Worm (Caenorhabditis elegans) whole organism, young adult: Measurements from ENCODE around the gene marg-1.

Experiments
- B0019.2 ChIP-seq: fragments of 200-800 bp; sonication (Bioruptor generic); conservative IDR thresholded peaks from 2 replicates; pipeline ENCODE4 v1.3.6; 2022; ENCODE audit warnings: missing genetic modification reagents, missing genetic modification characterization, missing compliant biosample characterization
- B0261.1 ChIP-seq: sonication (generic microtip); optimal IDR thresholded peaks from 2 replicates; lab custom pipeline; 2016; ENCODE audit warnings: mild to moderate bottlenecking, missing genetic modification characterization, moderate library complexity, missing compliant biosample characterization
- C17E4.6 ChIP-seq: fragments of 200-800 bp; sonication (Bioruptor generic); IDR thresholded peaks from 2 replicates; pipeline ENCODE4 v1.3.6; 2022; ENCODE audit warnings: missing genetic modification reagents, missing genetic modification characterization, missing compliant biosample characterization
- D2030.7 ChIP-seq: fragments of 200-800 bp; sonication (Bioruptor generic); IDR thresholded peaks from 2 replicates; pipeline ENCODE4 v1.3.6; 2022; ENCODE audit warnings: missing genetic modification reagents, missing genetic modification characterization, missing compliant biosample characterization
- F22D6.2 ChIP-seq: sonication (generic microtip); optimal IDR thresholded peaks from 2 replicates; lab custom pipeline; 2016; ENCODE audit warnings: mild to moderate bottlenecking, missing genetic modification characterization, missing compliant biosample characterization
- F23B12.7 ChIP-seq: sonication (generic microtip); optimal IDR thresholded peaks from 2 replicates; lab custom pipeline; 2017; ENCODE audit warnings: missing genetic modification characterization, mild to moderate bottlenecking, missing compliant biosample characterization, antibody characterized with exemption, moderate library complexity; ENCODE audit not compliant: insufficient read depth
- F33H1.4 ChIP-seq: fragments of 200-800 bp; sonication (Bioruptor generic); IDR thresholded peaks from 2 replicates; pipeline ENCODE4 v1.3.6; 2022; ENCODE audit warnings: missing genetic modification reagents, missing genetic modification characterization, missing compliant biosample characterization
- F49E8.2 ChIP-seq: sonication (generic microtip); optimal IDR thresholded peaks from 3 replicates; lab custom pipeline; 2017; ENCODE audit warnings: missing genetic modification characterization, mild to moderate bottlenecking, missing compliant biosample characterization, antibody characterized with exemption, moderate library complexity; ENCODE audit not compliant: insufficient read depth
- F57A8.1 ChIP-seq: fragments of 200-800 bp; sonication (Bioruptor generic); optimal IDR thresholded peaks from 2 replicates; lab custom pipeline; 2018; ENCODE audit warnings: mild to moderate bottlenecking, missing genetic modification characterization, moderate library complexity, missing compliant biosample characterization
- K12H6.12 ChIP-seq: fragments of 200-800 bp; sonication (Bioruptor generic); optimal IDR thresholded peaks from 2 replicates; lab custom pipeline; 2018; ENCODE audit warnings: mild to moderate bottlenecking, missing genetic modification characterization, missing compliant biosample characterization
- T26A5.8 ChIP-seq: sonication (generic microtip); optimal IDR thresholded peaks from 2 replicates; lab custom pipeline; 2016; ENCODE audit warnings: missing genetic modification characterization, missing compliant biosample characterization
- Y79H2A.3 ChIP-seq: fragments of 200-800 bp; sonication (Bioruptor generic); conservative IDR thresholded peaks from 2 replicates; pipeline ENCODE4 v1.3.6; 2022; ENCODE audit warnings: missing genetic modification reagents, missing genetic modification characterization, missing compliant biosample characterization
- akir-1 ChIP-seq: fragments of 200-800 bp; sonication (Bioruptor generic); optimal IDR thresholded peaks from 2 replicates; lab custom pipeline; 2018; ENCODE audit warnings: mild to moderate bottlenecking, missing genetic modification characterization, moderate library complexity, missing compliant biosample characterization
- aptf-2 ChIP-seq: fragments of 200-800 bp; sonication (Bioruptor generic); conservative IDR thresholded peaks from 2 replicates; pipeline ENCODE4 v1.3.6; 2022; ENCODE audit warnings: missing genetic modification reagents, missing genetic modification characterization, missing compliant biosample characterization
- aptf-3 ChIP-seq: fragments of 200-800 bp; sonication (Bioruptor generic); IDR thresholded peaks from 2 replicates; pipeline ENCODE4 v1.3.6; 2022; ENCODE audit warnings: missing genetic modification characterization, missing compliant biosample characterization
- attf-3 ChIP-seq: fragments of 200-800 bp; sonication (Bioruptor generic); conservative IDR thresholded peaks from 2 replicates; pipeline ENCODE4 v1.3.6; 2022; ENCODE audit warnings: missing genetic modification reagents, missing genetic modification characterization, missing compliant biosample characterization
- attf-5 ChIP-seq: fragments of 200-800 bp; sonication (Bioruptor generic); optimal IDR thresholded peaks from 2 replicates; lab custom pipeline; 2018; ENCODE audit warnings: mild to moderate bottlenecking, missing genetic modification characterization, missing compliant biosample characterization
- ccch-3 ChIP-seq: fragments of 200-800 bp; sonication (Bioruptor generic); optimal IDR thresholded peaks from 2 replicates; lab custom pipeline; 2018; ENCODE audit warnings: mild to moderate bottlenecking, missing genetic modification characterization, missing compliant biosample characterization
- cebp-1 ChIP-seq, 2 experiments: fragments of 200-800 bp in 1 of 2; sonication (Bioruptor generic) in 1 of 2; sonication (generic microtip) in 1 of 2; IDR thresholded peaks in 1 of 2; optimal IDR thresholded peaks in 1 of 2; 2 replicates each; pipeline versions ENCODE4 v1.3.6 to Lab custom; 2017 to 2022; ENCODE audit warnings: missing compliant biosample characterization in 2 of 2, missing genetic modification characterization in 2 of 2, mild to moderate bottlenecking in 1 of 2, missing genetic modification reagents in 1 of 2, moderate library complexity in 1 of 2
- cebp-2 ChIP-seq: fragments of 200-800 bp; sonication (Bioruptor generic); IDR thresholded peaks from 2 replicates; pipeline ENCODE4 v1.3.6; 2022; ENCODE audit warnings: missing genetic modification characterization, missing compliant biosample characterization
- ceh-100 ChIP-seq: fragments of 200-800 bp; sonication (Bioruptor generic); IDR thresholded peaks from 2 replicates; pipeline ENCODE4 v1.3.6; 2022; ENCODE audit warnings: missing genetic modification reagents, missing genetic modification characterization, missing compliant biosample characterization
- ceh-40 ChIP-seq: fragments of 200-800 bp; sonication (Bioruptor generic); IDR thresholded peaks from 2 replicates; pipeline ENCODE4 v1.3.6; 2022; ENCODE audit warnings: missing genetic modification characterization, missing compliant biosample characterization
- ceh-58 ChIP-seq: fragments of 200-800 bp; sonication (Bioruptor generic); IDR thresholded peaks from 2 replicates; pipeline ENCODE4 v1.3.6; 2022; ENCODE audit warnings: missing genetic modification characterization, missing compliant biosample characterization
- chd-7 ChIP-seq: sonication (generic microtip); optimal IDR thresholded peaks from 2 replicates; lab custom pipeline; 2016; ENCODE audit warnings: mild to moderate bottlenecking, missing genetic modification characterization, moderate library complexity, missing compliant biosample characterization
- die-1 ChIP-seq: sonication (generic microtip); optimal IDR thresholded peaks from 2 replicates; lab custom pipeline; 2016; ENCODE audit warnings: missing genotype, mild to moderate bottlenecking, missing genetic modification characterization, missing compliant biosample characterization
- dox-1 ChIP-seq: fragments of 200-800 bp; sonication (Bioruptor generic); IDR thresholded peaks from 2 replicates; pipeline ENCODE4 v1.3.6; 2022; ENCODE audit warnings: missing genetic modification reagents, missing genetic modification characterization, missing compliant biosample characterization
- efl-1 ChIP-seq: fragments of 150-350 bp; optimal IDR thresholded peaks from 2 replicates; lab custom pipeline; 2014; ENCODE audit warnings: missing biosample characterization, missing genetic modification reagents, missing genetic modification characterization
- egl-18 ChIP-seq: fragments of 200-800 bp; sonication (Bioruptor generic); IDR thresholded peaks from 2 replicates; pipeline ENCODE4 v1.3.6; 2022; ENCODE audit warnings: missing genetic modification reagents, missing genetic modification characterization, missing compliant biosample characterization
- egl-44 ChIP-seq: fragments of 200-800 bp; sonication (Bioruptor generic); IDR thresholded peaks from 2 replicates; pipeline ENCODE4 v1.3.6; 2022; ENCODE audit warnings: missing genetic modification reagents, missing genetic modification characterization, missing compliant biosample characterization
- gei-17 ChIP-seq: fragments of 200-800 bp; sonication (Bioruptor generic); optimal IDR thresholded peaks from 2 replicates; lab custom pipeline; 2018; ENCODE audit warnings: mild to moderate bottlenecking, missing genetic modification characterization, missing compliant biosample characterization
- him-1 ChIP-seq: sonication (generic microtip); optimal IDR thresholded peaks from 2 replicates; lab custom pipeline; 2016; ENCODE audit warnings: missing genotype, missing genetic modification reagents, missing genetic modification characterization, missing compliant biosample characterization
- hsf-1 ChIP-seq: fragments of 200-800 bp; sonication (Bioruptor generic); IDR thresholded peaks from 2 replicates; pipeline ENCODE4 v1.3.6; 2022; ENCODE audit warnings: missing genetic modification reagents, missing genetic modification characterization, missing compliant biosample characterization
- let-526 ChIP-seq: fragments of 200-800 bp; sonication (Bioruptor generic); IDR thresholded peaks from 2 replicates; pipeline ENCODE4 v1.3.6; 2022; ENCODE audit warnings: missing genetic modification reagents, missing genetic modification characterization, missing compliant biosample characterization
- lin-40 ChIP-seq: sonication (generic microtip); optimal IDR thresholded peaks from 2 replicates; lab custom pipeline; 2016; ENCODE audit warnings: missing genetic modification characterization, mild to moderate bottlenecking, missing compliant biosample characterization, missing genotype, missing genetic modification reagents
- lir-1 ChIP-seq: fragments of 200-800 bp; sonication (Bioruptor generic); conservative IDR thresholded peaks from 2 replicates; pipeline ENCODE4 v1.3.6; 2022; ENCODE audit warnings: missing genetic modification reagents, missing genetic modification characterization, missing compliant biosample characterization
- nfya-1 ChIP-seq: sonication (generic microtip); optimal IDR thresholded peaks from 2 replicates; lab custom pipeline; 2017; ENCODE audit warnings: antibody characterized with exemption, missing compliant biosample characterization, missing genetic modification characterization, borderline replicate concordance; ENCODE audit not compliant: insufficient read depth
- nhr-120 ChIP-seq: fragments of 200-800 bp; sonication (Bioruptor generic); IDR thresholded peaks from 2 replicates; pipeline ENCODE4 v1.3.6; 2022; ENCODE audit warnings: missing genetic modification characterization, missing compliant biosample characterization
- nhr-179 ChIP-seq: sonication (generic microtip); optimal IDR thresholded peaks from 2 replicates; lab custom pipeline; 2016; ENCODE audit warnings: mild to moderate bottlenecking, missing genetic modification characterization, missing compliant biosample characterization
- pha-4 ChIP-seq: fragments of 150-350 bp; sonication (generic microtip); optimal IDR thresholded peaks from 2 replicates; lab custom pipeline; 2014; ENCODE audit warnings: missing biosample characterization, missing genetic modification reagents, missing genetic modification characterization
- sdz-38 ChIP-seq: sonication (generic microtip); optimal IDR thresholded peaks from 2 replicates; lab custom pipeline; 2016; ENCODE audit warnings: missing genotype, missing genetic modification characterization, missing compliant biosample characterization
- snpc-1.1 ChIP-seq: sonication (generic microtip); optimal IDR thresholded peaks from 2 replicates; lab custom pipeline; 2017; ENCODE audit warnings: missing genetic modification characterization, mild to moderate bottlenecking, missing compliant biosample characterization, antibody characterized with exemption, moderate library complexity, missing genotype, missing genetic modification reagents; ENCODE audit not compliant: insufficient read depth
- tbx-9 ChIP-seq: sonication (generic microtip); optimal IDR thresholded peaks from 2 replicates; lab custom pipeline; 2016; ENCODE audit warnings: borderline replicate concordance, missing genetic modification characterization, inconsistent platforms, missing compliant biosample characterization
- unc-130 ChIP-seq: sonication (generic microtip); optimal IDR thresholded peaks from 2 replicates; lab custom pipeline; 2016; ENCODE audit warnings: missing genetic modification reagents, missing genetic modification characterization, missing compliant biosample characterization
- xnd-1 ChIP-seq: sonication (generic microtip); optimal IDR thresholded peaks from 2 replicates; lab custom pipeline; 2016; ENCODE audit warnings: missing genotype, missing genetic modification reagents, missing genetic modification characterization, missing compliant biosample characterization
- zim-3 ChIP-seq: sonication (generic microtip); optimal IDR thresholded peaks from 2 replicates; lab custom pipeline; 2017; ENCODE audit warnings: mild to moderate bottlenecking, missing genetic modification characterization, moderate library complexity, missing compliant biosample characterization
- ztf-18 ChIP-seq: sonication (generic microtip); optimal IDR thresholded peaks from 2 replicates; lab custom pipeline; 2016; ENCODE audit warnings: missing genotype, mild to moderate bottlenecking, missing genetic modification characterization, missing compliant biosample characterization
- ztf-22 ChIP-seq: fragments of 200-800 bp; sonication (Bioruptor generic); optimal IDR thresholded peaks from 2 replicates; lab custom pipeline; 2018; ENCODE audit warnings: mild to moderate bottlenecking, missing genetic modification characterization, moderate library complexity, missing compliant biosample characterization
- ztf-25 ChIP-seq: fragments of 200-800 bp; sonication (Bioruptor generic); IDR thresholded peaks from 2 replicates; pipeline ENCODE4 v1.3.6; 2022; ENCODE audit warnings: missing genetic modification reagents, missing genetic modification characterization, missing compliant biosample characterization

marg-1 gene

DNA sequence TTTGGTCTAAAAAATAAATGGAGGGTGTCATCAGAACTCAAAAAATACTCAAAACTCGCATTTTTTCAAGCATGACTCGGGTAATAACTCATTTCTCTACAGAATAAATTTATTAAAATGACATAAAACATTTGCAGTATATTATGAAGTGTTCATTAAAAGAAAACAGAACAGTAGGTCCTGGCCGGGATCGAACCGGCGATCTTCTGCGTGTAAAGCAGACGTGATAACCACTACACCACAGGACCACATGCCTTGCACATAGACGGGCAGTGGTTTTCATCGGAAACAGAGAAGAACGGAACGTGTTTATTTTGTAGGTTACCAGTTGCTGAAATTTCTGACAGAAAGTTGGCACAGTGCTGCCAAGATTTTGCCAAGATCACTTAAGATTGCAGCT, 12.4 kb upstream of the marg-1 start (continued):
- TF ChIP-seq xnd-1 (no peak), ztf-22 (GFP tag; lab: Kevin White, UChicago) (no peak), die-1 (tag; lab: Kevin White, UChicago) (peak; percentile 83), cebp-2 (GFP tag; lab: Robert Waterston, UW) (peak; percentile 82; the same call in 1 of the 2 replicates), ceh-100 (GFP tag; lab: Robert Waterston, UW) (no peak), F22D6.2 (tag; lab: Kevin White, UChicago) (no peak), F33H1.4 (GFP tag; lab: Robert Waterston, UW) (no peak), B0019.2 (GFP tag; lab: Robert Waterston, UW) (no peak), T26A5.8 (tag; lab: Kevin White, UChicago) (peak; percentile 51), nhr-120 (GFP tag; lab: Robert Waterston, UW) (no peak), B0261.1 (peak; percentile 77), F49E8.2 (tag; lab: Kevin White, UChicago) (peak; percentile 4), ztf-25 (GFP tag; lab: Robert Waterston, UW) (peak; percentile 84; the same call in 1 of the 2 replicates), ccch-3 (GFP tag; lab: Kevin White, UChicago) (no peak), akir-1 (GFP tag; lab: Kevin White, UChicago) (no peak), ztf-18 (peak; percentile 79), zim-3 (tag; lab: Kevin White, UChicago) (no peak), pha-4 (tag; lab: Kevin White, UChicago) (no peak), dox-1 (peak; percentile 82), snpc-1.1 (tag; lab: Kevin White, UChicago) (peak; percentile 4), aptf-3 (GFP tag; lab: Robert Waterston, UW) (no peak), him-1 (peak; percentile 91), egl-44 (GFP tag; lab: Robert Waterston, UW) (no peak), unc-130 (GFP tag; lab: Kevin White, UChicago) (peak; percentile 16), K12H6.12 (tag; lab: Kevin White, UChicago) (no peak), attf-5 (peak; percentile 42), nfya-1 (tag; lab: Kevin White, UChicago) (no peak), lin-40 (tag; lab: Kevin White, UChicago) (peak; percentile 25), gei-17 (GFP tag; lab: Kevin White, UChicago) (no peak), cebp-1 (GFP tag; IDR thresholded peaks at IDR 0.05; lab: Robert Waterston, UW) (no peak), cebp-1 (tag; optimal IDR thresholded peaks at IDR 0.05; lab: Kevin White, UChicago) (no peak), efl-1 (GFP tag; lab: Kevin White, UChicago) (no peak), tbx-9 (tag; lab: Kevin White, UChicago) (no peak), sdz-38 (tag; lab: Kevin White, UChicago) (no peak), D2030.7 (peak; percentile 85), ceh-58 (GFP tag; lab: Robert Waterston, UW) (no peak), egl-18 (no peak), attf-3 (GFP tag; lab: Robert Waterston, UW) (no peak), let-526 (GFP tag; lab: Robert Waterston, UW) (0 out of 2 replicates have a peak, but pooled peaks have one; percentile 41), Y79H2A.3 (GFP tag; lab: Robert Waterston, UW) (peak; percentile 49; the same call in 1 of the 2 replicates), C17E4.6 (GFP tag; lab: Robert Waterston, UW) (no peak), aptf-2 (GFP tag; lab: Robert Waterston, UW) (no peak), F57A8.1 (GFP tag; lab: Kevin White, UChicago) (peak; percentile 25), nhr-179 (tag; lab: Kevin White, UChicago) (peak; percentile 61), ceh-40 (GFP tag; lab: Robert Waterston, UW) (no peak), lir-1 (GFP tag; lab: Robert Waterston, UW) (no peak), chd-7 (tag; lab: Kevin White, UChicago) (peak; percentile 21), hsf-1 (GFP tag; lab: Robert Waterston, UW) (no peak), F23B12.7 (tag; lab: Kevin White, UChicago) (no peak)
